Fruit fly (Drosophila melanogaster) whole organism, prepupa: ENCODE results near the gene CG3091.

Source experiments
- Blimp-1 ChIP-seq: fragments of 200-800 bp; sonication (Bioruptor generic); optimal IDR thresholded peaks from 3 replicates; lab custom pipeline; 2017; ENCODE audit warnings: missing biosample characterization, missing genetic modification characterization, mild to moderate bottlenecking, moderate library complexity, missing genetic modification reagents
- CG10631 ChIP-seq: fragments of 200-800 bp; sonication (Bioruptor generic); optimal IDR thresholded peaks from 2 replicates; lab custom pipeline; 2016; ENCODE audit warnings: missing biosample characterization, missing genetic modification characterization
- CG10669 ChIP-seq: fragments of 200-800 bp; sonication (Bioruptor generic); optimal IDR thresholded peaks from 3 replicates; lab custom pipeline; 2018; ENCODE audit warnings: missing biosample characterization, mild to moderate bottlenecking, missing genetic modification characterization, moderate library complexity
- CG11294 ChIP-seq: fragments of 200-800 bp; sonication (Bioruptor generic); IDR thresholded peaks from 2 replicates; pipeline ENCODE4 v1.3.6; 2022; ENCODE audit warnings: missing biosample characterization, missing genetic modification characterization
- CG11902 ChIP-seq: fragments of 200-800 bp; sonication (Bioruptor generic); optimal IDR thresholded peaks from 3 replicates; lab custom pipeline; 2016; ENCODE audit warnings: missing biosample characterization, missing genetic modification characterization
- CG15336 ChIP-seq: fragments of 200-800 bp; sonication (Bioruptor generic); IDR thresholded peaks from 2 replicates; pipeline ENCODE4 v1.3.6; 2022; ENCODE audit warnings: missing biosample characterization, missing genetic modification characterization
- CG16779 ChIP-seq: fragments of 200-800 bp; sonication (Bioruptor generic); optimal IDR thresholded peaks from 3 replicates; lab custom pipeline; 2017; ENCODE audit warnings: missing biosample characterization, mild to moderate bottlenecking, missing genetic modification characterization
- CG32006 ChIP-seq: fragments of 200-800 bp; sonication (Bioruptor generic); optimal IDR thresholded peaks from 3 replicates; lab custom pipeline; 2017; ENCODE audit warnings: missing biosample characterization, mild to moderate bottlenecking, missing genetic modification characterization
- CG3919 ChIP-seq: fragments of 200-800 bp; sonication (Bioruptor generic); optimal IDR thresholded peaks from 3 replicates; lab custom pipeline; 2016; ENCODE audit warnings: missing biosample characterization, missing genetic modification characterization
- CG6163 ChIP-seq: fragments of 200-800 bp; sonication (Bioruptor generic); IDR thresholded peaks from 3 replicates; pipeline ENCODE4 v1.3.6; 2022; ENCODE audit warnings: missing biosample characterization, missing genetic modification characterization
- CG6276 ChIP-seq: fragments of 200-800 bp; sonication (Bioruptor generic); optimal IDR thresholded peaks from 2 replicates; lab custom pipeline; 2017; ENCODE audit warnings: missing biosample characterization, mild to moderate bottlenecking, missing genetic modification characterization
- CG6808 ChIP-seq: fragments of 200-800 bp; sonication (Bioruptor generic); optimal IDR thresholded peaks from 3 replicates; lab custom pipeline; 2017; ENCODE audit warnings: missing biosample characterization, missing genetic modification characterization, mild to moderate bottlenecking, moderate library complexity, missing genetic modification reagents
- CG7368 ChIP-seq: fragments of 200-800 bp; sonication (Bioruptor generic); optimal IDR thresholded peaks from 3 replicates; lab custom pipeline; 2016; ENCODE audit warnings: missing biosample characterization, missing genetic modification characterization
- CG8119 ChIP-seq: fragments of 200-800 bp; sonication (Bioruptor generic); IDR thresholded peaks from 3 replicates; pipeline ENCODE4 v1.3.6; 2022; ENCODE audit warnings: missing biosample characterization, missing genetic modification characterization
- CG8319 ChIP-seq: fragments of 200-800 bp; sonication (Bioruptor generic); optimal IDR thresholded peaks from 3 replicates; lab custom pipeline; 2016; ENCODE audit warnings: missing biosample characterization, missing genetic modification characterization
- CG9139 ChIP-seq: fragments of 200-800 bp; sonication (Bioruptor generic); optimal IDR thresholded peaks from 3 replicates; lab custom pipeline; 2017; ENCODE audit warnings: missing biosample characterization, mild to moderate bottlenecking, missing genetic modification characterization
- Eip75B ChIP-seq: fragments of 200-800 bp; sonication (Bioruptor generic); optimal IDR thresholded peaks from 3 replicates; lab custom pipeline; 2016; ENCODE audit warnings: missing biosample characterization, missing genetic modification characterization
- Eip78C ChIP-seq: fragments of 200-800 bp; sonication (Bioruptor generic); peaks from one replicate; lab custom pipeline; 2016; ENCODE audit warnings: missing biosample characterization, missing genetic modification characterization
- Ets21C ChIP-seq: fragments of 200-800 bp; sonication (Bioruptor generic); optimal IDR thresholded peaks from 3 replicates; lab custom pipeline; 2016; ENCODE audit warnings: missing biosample characterization, missing genetic modification characterization
- Ets96B ChIP-seq: fragments of 200-800 bp; optimal IDR thresholded peaks from 2 replicates; lab custom pipeline; 2019; ENCODE audit warnings: missing biosample characterization, mild to moderate bottlenecking, missing genetic modification characterization, moderate library complexity
- Hr38 ChIP-seq: sonication (Bioruptor generic); optimal IDR thresholded peaks from 2 replicates; lab custom pipeline; 2016; ENCODE audit warnings: missing biosample characterization, missing genetic modification characterization
- Hr39 ChIP-seq: fragments of 200-800 bp; sonication (Bioruptor generic); optimal IDR thresholded peaks from 2 replicates; lab custom pipeline; 2016; ENCODE audit warnings: missing biosample characterization, missing genetic modification characterization
- Lpt ChIP-seq: fragments of 200-800 bp; sonication (Bioruptor generic); optimal IDR thresholded peaks from 3 replicates; lab custom pipeline; 2016; ENCODE audit warnings: missing biosample characterization, missing genetic modification characterization
- OdsH ChIP-seq: fragments of 200-800 bp; sonication (Bioruptor generic); optimal IDR thresholded peaks from 3 replicates; lab custom pipeline; 2016; ENCODE audit warnings: missing biosample characterization, missing genetic modification characterization
- Smox ChIP-seq: fragments of 200-800 bp; sonication (Bioruptor generic); optimal IDR thresholded peaks from 3 replicates; lab custom pipeline; 2016; ENCODE audit warnings: missing biosample characterization, missing genetic modification characterization
- Sox102F ChIP-seq: fragments of 200-800 bp; sonication (Bioruptor generic); optimal IDR thresholded peaks from 2 replicates; lab custom pipeline; 2016; ENCODE audit warnings: missing biosample characterization, mild to moderate bottlenecking, missing genetic modification characterization
- Sox14 ChIP-seq: fragments of 200-800 bp; sonication (Bioruptor generic); optimal IDR thresholded peaks from 3 replicates; lab custom pipeline; 2016; ENCODE audit warnings: missing biosample characterization, missing genetic modification characterization
- Sox15 ChIP-seq: fragments of 200-800 bp; sonication (Bioruptor generic); optimal IDR thresholded peaks from 3 replicates; lab custom pipeline; 2016; ENCODE audit warnings: missing biosample characterization, missing genetic modification characterization
- achi ChIP-seq: fragments of 200-800 bp; sonication (Bioruptor generic); optimal IDR thresholded peaks from 3 replicates; lab custom pipeline; 2016; ENCODE audit warnings: missing biosample characterization, missing genetic modification characterization
- acj6 ChIP-seq: fragments of 200-800 bp; sonication (Bioruptor generic); optimal IDR thresholded peaks from 3 replicates; lab custom pipeline; 2016; ENCODE audit warnings: missing biosample characterization, missing genetic modification characterization
- dac ChIP-seq: fragments of 200-800 bp; sonication (Bioruptor generic); optimal IDR thresholded peaks from 2 replicates; lab custom pipeline; 2017; ENCODE audit warnings: missing biosample characterization, mild to moderate bottlenecking, missing genetic modification characterization
- dsx ChIP-seq: fragments of 200-800 bp; optimal IDR thresholded peaks from 3 replicates; lab custom pipeline; 2019; ENCODE audit warnings: missing biosample characterization, mild to moderate bottlenecking, missing genetic modification characterization, moderate library complexity; ENCODE audit not compliant: poor library complexity, severe bottlenecking
- eg ChIP-seq: fragments of 200-800 bp; sonication (Bioruptor generic); IDR thresholded peaks from 3 replicates; pipeline ENCODE4 v1.3.6; 2022; ENCODE audit warnings: missing biosample characterization, missing genetic modification characterization
- esn ChIP-seq: fragments of 200-800 bp; sonication (Bioruptor generic); optimal IDR thresholded peaks from 2 replicates; lab custom pipeline; 2016; ENCODE audit warnings: missing biosample characterization, mild to moderate bottlenecking, missing genetic modification characterization, moderate library complexity
- fd85E ChIP-seq: fragments of 200-800 bp; sonication (Bioruptor generic); optimal IDR thresholded peaks from 3 replicates; lab custom pipeline; 2016; ENCODE audit warnings: missing biosample characterization, missing genetic modification characterization
- fkh ChIP-seq: fragments of 200-800 bp; sonication (Bioruptor generic); optimal IDR thresholded peaks from 3 replicates; lab custom pipeline; 2017; ENCODE audit warnings: missing biosample characterization, mild to moderate bottlenecking, missing genetic modification characterization, moderate library complexity
- lz ChIP-seq: fragments of 200-800 bp; sonication (Bioruptor generic); optimal IDR thresholded peaks from 3 replicates; lab custom pipeline; 2016; ENCODE audit warnings: missing biosample characterization, missing genetic modification characterization
- net ChIP-seq: fragments of 200-800 bp; sonication (Bioruptor generic); optimal IDR thresholded peaks from 3 replicates; lab custom pipeline; 2016; ENCODE audit warnings: missing biosample characterization, missing genetic modification characterization
- pdm3 ChIP-seq: fragments of 200-800 bp; sonication (Bioruptor generic); optimal IDR thresholded peaks from 3 replicates; lab custom pipeline; 2016; ENCODE audit warnings: missing biosample characterization, missing genetic modification characterization
- salr ChIP-seq, 2 experiments: fragments of 200-800 bp; sonication (Bioruptor generic); optimal IDR thresholded peaks; 3 replicates each; lab custom pipeline; 2016 to 2018; ENCODE audit warnings: missing biosample characterization in 2 of 2, missing genetic modification characterization in 2 of 2, mild to moderate bottlenecking in 1 of 2
- spab ChIP-seq: fragments of 200-800 bp; sonication (Bioruptor generic); optimal IDR thresholded peaks from 2 replicates; lab custom pipeline; 2017; ENCODE audit warnings: missing biosample characterization, mild to moderate bottlenecking, missing genetic modification characterization, missing genetic modification reagents
- ss ChIP-seq, 2 experiments: fragments of 200-800 bp; sonication (Bioruptor generic); optimal IDR thresholded peaks; 2 replicates in 1 of 2; 3 replicates in 1 of 2; lab custom pipeline; 2017 to 2018; ENCODE audit warnings: mild to moderate bottlenecking in 2 of 2, missing biosample characterization in 2 of 2, missing genetic modification characterization in 2 of 2, moderate library complexity in 1 of 2
- svp ChIP-seq: fragments of 200-800 bp; sonication (Bioruptor generic); peaks from one replicate; lab custom pipeline; 2016; ENCODE audit warnings: missing biosample characterization, missing genetic modification characterization
- topi ChIP-seq: fragments of 200-800 bp; sonication (Bioruptor generic); optimal IDR thresholded peaks from 3 replicates; lab custom pipeline; 2016; ENCODE audit warnings: missing biosample characterization, missing genetic modification characterization
- vri ChIP-seq: fragments of 200-800 bp; sonication (Bioruptor generic); optimal IDR thresholded peaks from 3 replicates; lab custom pipeline; 2016; ENCODE audit warnings: missing biosample characterization, mild to moderate bottlenecking, missing genetic modification characterization

Gene CG3091

dm6 chrX:2286985-2287384 lies 33.0 kb upstream of the CG3091 start:
- no peak for TF ChIP-seq CG16779 (tag; lab: Kevin White, UChicago)
- no peak for TF ChIP-seq esn (GFP tag; lab: Kevin White, UChicago)
- TF ChIP-seq CG15336 (GFP tag; lab: Robert Waterston, UW) = peak; percentile 31; the same call in 1 of the 2 replicates
- TF ChIP-seq CG6276 (GFP tag; lab: Kevin White, UChicago) = peak; percentile 18
- peak; percentile 52; the same call in 2 of the 3 replicates for TF ChIP-seq eg (GFP tag; lab: Robert Waterston, UW)
- TF ChIP-seq CG9139 = no peak
- TF ChIP-seq Eip75B (GFP tag; lab: Kevin White, UChicago) = no peak
- TF ChIP-seq vri (GFP tag; lab: Kevin White, UChicago) = no peak
- TF ChIP-seq Hr39 (GFP tag; lab: Kevin White, UChicago) = no peak
- no peak for TF ChIP-seq salr (GFP tag; optimal IDR thresholded peaks at IDR 0.05; lab: Kevin White, UChicago)
- 0 out of 3 replicates have a peak, but pooled peaks have one; percentile 42 for TF ChIP-seq CG8119 (GFP tag; lab: Robert Waterston, UW)
- TF ChIP-seq Sox102F (GFP tag; lab: Kevin White, UChicago) = no peak
- no peak for TF ChIP-seq Sox15
- TF ChIP-seq CG7368 (GFP tag; lab: Kevin White, UChicago) = no peak
- TF ChIP-seq CG6163 (GFP tag; lab: Robert Waterston, UW) = peak; percentile 48; the same call in 2 of the 3 replicates
- no peak for TF ChIP-seq fd85E (GFP tag; lab: Kevin White, UChicago)
- no peak for TF ChIP-seq CG10669 (GFP tag; lab: Kevin White, UChicago)
- peak in 1 of 2 experiments; percentile 8 for TF ChIP-seq ss (GFP tag; optimal IDR thresholded peaks at IDR 0.05; lab: Kevin White, UChicago)
- TF ChIP-seq dsx (GFP tag; lab: Kevin White, UChicago) = no peak
- no peak for TF ChIP-seq CG6808 (GFP tag; lab: Kevin White, UChicago)
- TF ChIP-seq Smox (GFP tag; lab: Kevin White, UChicago) = no peak
- TF ChIP-seq CG11294 = no peak
- no peak for TF ChIP-seq Ets96B
- TF ChIP-seq fkh = no peak

- TF ChIP-seq dac (GFP tag; lab: Kevin White, UChicago) = no peak
- no peak for TF ChIP-seq Sox14
- TF ChIP-seq ss (GFP tag; optimal IDR thresholded peaks at IDR 0.05; lab: Kevin White, UChicago) = no peak
- peak; percentile 52 for TF ChIP-seq Eip78C (GFP tag; lab: Kevin White, UChicago)
- TF ChIP-seq CG15336 (GFP tag; lab: Robert Waterston, UW) = no peak
- peak; percentile 19 for TF ChIP-seq vri (GFP tag; lab: Kevin White, UChicago)
- TF ChIP-seq dsx (GFP tag; lab: Kevin White, UChicago) = no peak
- TF ChIP-seq fkh = peak; percentile 38
- no peak for TF ChIP-seq pdm3 (GFP tag; lab: Kevin White, UChicago)
Observed at dm6 chrX:2286255-2286654, 32.3 kb upstream of the CG3091 start.

- no peak for TF ChIP-seq pdm3 (GFP tag; lab: Kevin White, UChicago)
- TF ChIP-seq CG6808 (GFP tag; lab: Kevin White, UChicago) = no peak
- TF ChIP-seq Smox (GFP tag; lab: Kevin White, UChicago) = no peak
- TF ChIP-seq CG10631 = no peak
- no peak for TF ChIP-seq CG10669 (GFP tag; lab: Kevin White, UChicago)
- peak; percentile 10 for TF ChIP-seq Eip78C (GFP tag; lab: Kevin White, UChicago)
- no peak for TF ChIP-seq Sox14
- peak; percentile 14 for TF ChIP-seq achi (GFP tag; lab: Kevin White, UChicago)
- TF ChIP-seq CG8119 (GFP tag; lab: Robert Waterston, UW) = peak; percentile 54; the same call in 1 of the 3 replicates
- TF ChIP-seq CG11294 = no peak
- TF ChIP-seq CG7368 (GFP tag; lab: Kevin White, UChicago) = no peak
- TF ChIP-seq CG8319 (GFP tag; lab: Kevin White, UChicago) = no peak
- no peak for TF ChIP-seq Ets21C
- TF ChIP-seq CG3919 = peak; percentile 1
- no peak for TF ChIP-seq topi (GFP tag; lab: Kevin White, UChicago)
- no peak for TF ChIP-seq Eip75B (GFP tag; lab: Kevin White, UChicago)
- no peak for TF ChIP-seq fd85E (GFP tag; lab: Kevin White, UChicago)
- no peak for TF ChIP-seq spab
- TF ChIP-seq Sox102F (GFP tag; lab: Kevin White, UChicago) = no peak
- TF ChIP-seq Blimp-1 (GFP tag; lab: Kevin White, UChicago) = peak; percentile 95
- TF ChIP-seq Hr38 (GFP tag; lab: Kevin White, UChicago) = no peak
- TF ChIP-seq CG11902 (GFP tag; lab: Kevin White, UChicago) = no peak
- TF ChIP-seq net = no peak
- peak; percentile 29 for TF ChIP-seq Lpt (GFP tag; lab: Kevin White, UChicago)
- no peak for TF ChIP-seq acj6 (GFP tag; lab: Kevin White, UChicago)
- 0 out of 3 replicates have a peak, but pooled peaks have one; percentile 26 for TF ChIP-seq eg (GFP tag; lab: Robert Waterston, UW)
- TF ChIP-seq CG32006 (GFP tag; lab: Kevin White, UChicago) = no peak
- TF ChIP-seq CG6276 (GFP tag; lab: Kevin White, UChicago) = peak; percentile 0
- TF ChIP-seq Sox15 = no peak
- no peak for TF ChIP-seq OdsH
- TF ChIP-seq CG15336 (GFP tag; lab: Robert Waterston, UW) = no peak
- TF ChIP-seq svp = no peak
- TF ChIP-seq lz (GFP tag; lab: Kevin White, UChicago) = no peak
Observed at dm6 chrX:2283470-2283869, 29.5 kb upstream of the CG3091 start.
